Fruit fly (Drosophila melanogaster): ENCODE data around the gene GstT3.
"Not testable (repeated sequence)": the region's sequence is repeated elsewhere in the genome, so short reads cannot be mapped to it uniquely, and the experiment has no call there.

Gene GstT3

dm6 chrX:20429482-20430204 lies 37.6 kb upstream of the GstT3 start, which contains the start of the genes CG11710 and mal:
Gene CG11710, minus strand, starts transcription at chrX:20429673.
Gene mal, plus strand, starts transcription at chrX:20429675.
- TF ChIP-seq fd96Ca (GFP tag; IDR thresholded peaks at IDR 0.05) (peak; percentile 72), EcR (GFP tag; optimal IDR thresholded peaks at IDR 0.05) (no peak), CG32121 (GFP tag; IDR thresholded peaks at IDR 0.05) (peak; percentile 79), CG13204 (GFP tag; optimal IDR thresholded peaks at IDR 0.05) (no peak), CG17806 (tag; optimal IDR thresholded peaks at IDR 0.05) (peak; percentile 76), CG8159 (tag; optimal IDR thresholded peaks at IDR 0.05) (peak; percentile 88), CG12605 (GFP tag; IDR thresholded peaks at IDR 0.05) (no peak), Pif1A (GFP tag; optimal IDR thresholded peaks at IDR 0.05) (no peak), CG10348 (GFP tag; IDR thresholded peaks at IDR 0.05) (0 out of 2 replicates have a peak, but pooled peaks have one; percentile 22), gl (tag; optimal IDR thresholded peaks at IDR 0.05) (peak; percentile 69), rn (GFP tag; IDR thresholded peaks at IDR 0.05) (no peak), CG15710 (tag; optimal IDR thresholded peaks at IDR 0.05) (peak; percentile 75), Snoo (tag; optimal IDR thresholded peaks at IDR 0.05) (peak; percentile 71), CG14655 (GFP tag; optimal IDR thresholded peaks at IDR 0.05) (no peak), CG4496 (GFP tag; IDR thresholded peaks at IDR 0.05) (peak; percentile 70), D1 (tag; optimal IDR thresholded peaks at IDR 0.05) (no peak), Ets98B (GFP tag; IDR thresholded peaks at IDR 0.05) (peak; percentile 60), CG9948 (tag; optimal IDR thresholded peaks at IDR 0.05) (peak; percentile 62), Pif1B (GFP tag; optimal IDR thresholded peaks at IDR 0.05) (peak; percentile 85), CG8301 (tag; optimal IDR thresholded peaks at IDR 0.05) (peak; percentile 83), CG34367 (tag; optimal IDR thresholded peaks at IDR 0.05) (peak; percentile 48)

- TF ChIP-seq CG15710 (tag; optimal IDR thresholded peaks at IDR 0.05) (no peak), CG4496 (GFP tag; IDR thresholded peaks at IDR 0.05) (peak; percentile 15; the same call in 1 of the 3 replicates), CG32121 (GFP tag; IDR thresholded peaks at IDR 0.05) (no peak), CG9948 (tag; optimal IDR thresholded peaks at IDR 0.05) (no peak), EcR (GFP tag; optimal IDR thresholded peaks at IDR 0.05) (no peak), fd96Ca (GFP tag; IDR thresholded peaks at IDR 0.05) (no peak), Pif1A (GFP tag; optimal IDR thresholded peaks at IDR 0.05) (peak; percentile 2), CG10348 (GFP tag; IDR thresholded peaks at IDR 0.05) (no peak), CG12605 (GFP tag; IDR thresholded peaks at IDR 0.05) (no peak), Ets98B (GFP tag; IDR thresholded peaks at IDR 0.05) (no peak), CG17806 (tag; optimal IDR thresholded peaks at IDR 0.05) (no peak), CG13204 (GFP tag; optimal IDR thresholded peaks at IDR 0.05) (no peak), gl (tag; optimal IDR thresholded peaks at IDR 0.05) (no peak), CG8301 (tag; optimal IDR thresholded peaks at IDR 0.05) (no peak), CG8159 (tag; optimal IDR thresholded peaks at IDR 0.05) (peak; percentile 6), D1 (tag; optimal IDR thresholded peaks at IDR 0.05) (no peak), CG14655 (GFP tag; optimal IDR thresholded peaks at IDR 0.05) (peak; percentile 18), rn (GFP tag; IDR thresholded peaks at IDR 0.05) (no peak), CG34367 (tag; optimal IDR thresholded peaks at IDR 0.05) (no peak), Snoo (tag; optimal IDR thresholded peaks at IDR 0.05) (no peak), Pif1B (GFP tag; optimal IDR thresholded peaks at IDR 0.05) (no peak)
Measured at dm6 chrX:20433345-20434332, 33.6 kb upstream of the GstT3 start, which contains the start of gene CG1695. Gene CG1695, plus strand, starts transcription at chrX:20433950.

- no peak for TF ChIP-seq CG17806 (tag; optimal IDR thresholded peaks at IDR 0.05)
- TF ChIP-seq CG10348 (GFP tag; IDR thresholded peaks at IDR 0.05): no peak
- TF ChIP-seq fd96Ca (GFP tag; IDR thresholded peaks at IDR 0.05): no peak
- no peak for TF ChIP-seq D1 (tag; optimal IDR thresholded peaks at IDR 0.05)
Measured at dm6 chrX:20434534-20434933, 32.7 kb upstream of the GstT3 start.

dm6 chrX:20436866-20437265 lies 30.4 kb upstream of the GstT3 start:
- no peak for TF ChIP-seq Snoo (tag; optimal IDR thresholded peaks at IDR 0.05)
- TF ChIP-seq Pif1A (GFP tag; optimal IDR thresholded peaks at IDR 0.05): no peak
- TF ChIP-seq CG32121 (GFP tag; IDR thresholded peaks at IDR 0.05): no peak
- no peak for TF ChIP-seq Pif1B (GFP tag; optimal IDR thresholded peaks at IDR 0.05)

- not testable (repeated sequence) for TF ChIP-seq Ets98B (GFP tag; IDR thresholded peaks at IDR 0.05); CG17806 (tag; optimal IDR thresholded peaks at IDR 0.05); CG8301 (tag; optimal IDR thresholded peaks at IDR 0.05)
Measured at dm6 chrX:20446071-20446470, 21.2 kb upstream of the GstT3 start, which contains the start of gene CG42578. Gene CG42578, plus strand, starts transcription at chrX:20446371.
